Worm (Caenorhabditis elegans) whole organism, early embryonic: ENCODE results near the gene fask-1.
A peak's percentile ranks its signal among the peaks of the same experiment; 100 is the strongest.

ENCODE experiments used
- B0310.2 ChIP-seq: sonication (generic microtip); optimal IDR thresholded peaks from 2 replicates; lab custom pipeline; 2016; ENCODE audit warnings: mild to moderate bottlenecking, missing genetic modification characterization, missing compliant biosample characterization
- F13C5.2 ChIP-seq: sonication (generic microtip); optimal IDR thresholded peaks from 2 replicates; lab custom pipeline; 2017; ENCODE audit warnings: mild to moderate bottlenecking, missing genetic modification characterization, inconsistent platforms, missing compliant biosample characterization
- aly-1 ChIP-seq: sonication (generic microtip); optimal IDR thresholded peaks from 2 replicates; lab custom pipeline; 2016; ENCODE audit warnings: missing genetic modification characterization, missing compliant biosample characterization
- ama-1 ChIP-seq: fragments of 150-350 bp; optimal IDR thresholded peaks from 2 replicates; lab custom pipeline; 2014
- ceh-13 ChIP-seq: fragments of 200-800 bp; sonication (Bioruptor generic); optimal IDR thresholded peaks from 2 replicates; lab custom pipeline; 2018; ENCODE audit warnings: mild to moderate bottlenecking, missing genetic modification characterization, missing compliant biosample characterization
- ceh-36 ChIP-seq: sonication (generic microtip); optimal IDR thresholded peaks from 2 replicates; lab custom pipeline; 2016; ENCODE audit warnings: missing genetic modification characterization, inconsistent platforms, missing compliant biosample characterization
- ets-7 ChIP-seq: sonication (generic microtip); optimal IDR thresholded peaks from 2 replicates; lab custom pipeline; 2016; ENCODE audit warnings: missing genotype, missing genetic modification characterization, missing compliant biosample characterization
- flt-1 ChIP-seq: fragments of 200-800 bp; sonication (Bioruptor generic); IDR thresholded peaks from 2 replicates; pipeline ENCODE4 v1.3.6; 2022; ENCODE audit warnings: missing genetic modification characterization, missing compliant biosample characterization
- hmbx-1 ChIP-seq: sonication (generic microtip); optimal IDR thresholded peaks from 2 replicates; lab custom pipeline; 2016; ENCODE audit warnings: mild to moderate bottlenecking, missing genetic modification characterization, missing compliant biosample characterization
- hmg-4 ChIP-seq: fragments of 200-800 bp; sonication (Bioruptor generic); optimal IDR thresholded peaks from 2 replicates; lab custom pipeline; 2018; ENCODE audit warnings: mild to moderate bottlenecking, missing genetic modification characterization, missing compliant biosample characterization
- hnd-1 ChIP-seq: sonication (generic microtip); optimal IDR thresholded peaks from 2 replicates; lab custom pipeline; 2016; ENCODE audit warnings: missing genetic modification characterization, missing compliant biosample characterization
- pes-1 ChIP-seq: fragments of 200-800 bp; sonication (Bioruptor generic); IDR thresholded peaks from 2 replicates; pipeline ENCODE4 v1.3.6; 2022; ENCODE audit warnings: missing genetic modification reagents, missing genetic modification characterization, missing compliant biosample characterization
- scrt-1 ChIP-seq: fragments of 200-800 bp; sonication (Bioruptor generic); IDR thresholded peaks from 2 replicates; pipeline ENCODE4 v1.3.6; 2022; ENCODE audit warnings: missing genetic modification characterization, missing compliant biosample characterization
- sea-1 ChIP-seq: fragments of 200-800 bp; sonication (Bioruptor generic); conservative IDR thresholded peaks from 2 replicates; pipeline ENCODE4 v1.3.6; 2022; ENCODE audit warnings: missing genetic modification characterization, missing compliant biosample characterization
- tbx-11 ChIP-seq: fragments of 200-800 bp; sonication (Bioruptor generic); IDR thresholded peaks from 2 replicates; pipeline ENCODE4 v1.3.6; 2022; ENCODE audit warnings: missing genetic modification characterization, missing compliant biosample characterization
- tbx-37 ChIP-seq: fragments of 200-800 bp; sonication (Bioruptor generic); conservative IDR thresholded peaks from 2 replicates; pipeline ENCODE4 v1.3.6; 2022; ENCODE audit warnings: missing genetic modification reagents, missing genetic modification characterization, missing compliant biosample characterization
- tra-4 ChIP-seq: sonication (generic microtip); optimal IDR thresholded peaks from 2 replicates; lab custom pipeline; 2017; ENCODE audit warnings: missing genetic modification characterization, missing compliant biosample characterization

fask-1 gene

DNA sequence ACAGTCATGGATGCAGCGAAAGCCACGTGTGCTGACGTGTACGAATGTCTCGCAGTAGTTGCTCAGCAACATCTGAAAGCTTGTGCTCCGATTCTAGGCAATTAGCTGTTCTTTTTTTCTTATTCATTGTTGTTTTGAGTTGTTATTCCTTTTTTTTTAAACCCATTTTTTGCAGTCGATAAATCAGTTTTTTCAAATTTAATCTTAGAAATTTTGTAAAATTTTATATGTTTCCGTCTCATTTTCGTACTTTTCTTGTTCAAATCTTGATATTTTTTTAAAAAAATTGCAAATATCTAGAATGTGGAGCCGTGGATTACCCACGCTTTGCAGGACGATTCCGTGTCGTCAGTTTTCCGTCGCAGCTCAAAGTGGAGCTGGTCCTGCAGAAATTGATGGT lies at the start of gene fask-1:
TSS of gene fask-1 (plus strand) at position 301 of the 400 bp plus-strand sequence.
- no peak for TF ChIP-seq scrt-1
- TF ChIP-seq tra-4 (tag; lab: Kevin White, UChicago): no peak
- TF ChIP-seq ceh-36 (tag; lab: Kevin White, UChicago): no peak
- TF ChIP-seq flt-1 (GFP tag; lab: Robert Waterston, UW): no peak

DNA sequence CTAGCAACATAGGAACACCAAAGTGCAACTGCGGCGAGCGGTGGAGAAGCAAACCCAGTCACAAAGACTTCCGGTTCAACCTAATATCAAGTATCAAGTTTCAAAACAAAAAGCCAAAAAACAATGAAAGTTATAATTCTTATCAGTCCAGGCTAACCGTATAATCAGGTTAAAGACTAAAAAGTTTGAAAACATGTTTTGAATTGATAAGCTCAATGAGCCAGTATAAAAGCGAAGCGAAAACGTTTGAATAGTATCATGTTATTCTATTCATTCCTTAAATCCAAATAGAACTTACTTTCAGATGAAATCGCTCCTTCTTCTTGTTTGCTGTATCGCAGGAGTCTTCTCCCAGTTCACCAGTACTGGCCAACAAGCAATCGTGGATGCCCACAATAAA lies 49.4 kb upstream of the fask-1 start, which contains the start of gene scl-11:
TSS of gene scl-11 (plus strand) at position 301 of the 400 bp plus-strand sequence.
- TF ChIP-seq ets-7 (tag; lab: Kevin White, UChicago): no peak
- no peak for TF ChIP-seq hnd-1 (tag; lab: Kevin White, UChicago)
- TF ChIP-seq ceh-13 (GFP tag; lab: Kevin White, UChicago): no peak
- no peak for TF ChIP-seq aly-1 (tag; lab: Kevin White, UChicago)
- no peak for TF ChIP-seq B0310.2 (tag; lab: Kevin White, UChicago)
- no peak for TF ChIP-seq sea-1 (GFP tag; lab: Robert Waterston, UW)
- no peak for TF ChIP-seq F13C5.2
- TF ChIP-seq hmbx-1 (tag; lab: Kevin White, UChicago): no peak
- no peak for TF ChIP-seq ceh-36 (tag; lab: Kevin White, UChicago)
- no peak for TF ChIP-seq hmg-4 (GFP tag; lab: Kevin White, UChicago)
- no peak for TF ChIP-seq scrt-1
- no peak for TF ChIP-seq tbx-11 (GFP tag; lab: Robert Waterston, UW)
- no peak for TF ChIP-seq tra-4 (tag; lab: Kevin White, UChicago)
- no peak for TF ChIP-seq tbx-37 (GFP tag; lab: Robert Waterston, UW)
- TF ChIP-seq ama-1 (lab: Kevin White, UChicago): no peak
- no peak for TF ChIP-seq pes-1 (GFP tag; lab: Robert Waterston, UW)
- no peak for TF ChIP-seq flt-1 (GFP tag; lab: Robert Waterston, UW)

DNA sequence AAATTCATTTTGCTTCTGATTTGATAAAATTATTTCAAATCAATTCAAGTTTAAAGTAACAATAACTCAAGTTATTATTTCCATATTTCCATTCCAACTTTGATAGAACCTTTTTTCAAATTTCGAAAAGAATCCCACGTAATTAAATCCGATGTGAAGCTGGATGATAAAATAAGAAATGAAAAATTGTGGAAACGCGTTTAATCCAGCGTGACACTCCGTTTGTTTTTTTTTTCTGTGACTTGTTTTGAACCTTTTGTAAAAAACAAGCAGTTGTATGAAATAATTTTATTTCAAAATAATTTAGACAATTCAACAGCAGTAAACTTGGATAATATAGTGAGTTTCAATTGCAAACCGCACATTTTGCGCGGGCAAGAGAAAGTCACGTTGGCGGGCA lies 47.9 kb upstream of the fask-1 start, which contains the start of gene F49E11.7:
TSS of gene F49E11.7 (plus strand) at position 301 of the 400 bp plus-strand sequence.
- TF ChIP-seq ceh-36 (tag; lab: Kevin White, UChicago) (no peak), flt-1 (GFP tag; lab: Robert Waterston, UW) (no peak), hmbx-1 (tag; lab: Kevin White, UChicago) (no peak)

DNA sequence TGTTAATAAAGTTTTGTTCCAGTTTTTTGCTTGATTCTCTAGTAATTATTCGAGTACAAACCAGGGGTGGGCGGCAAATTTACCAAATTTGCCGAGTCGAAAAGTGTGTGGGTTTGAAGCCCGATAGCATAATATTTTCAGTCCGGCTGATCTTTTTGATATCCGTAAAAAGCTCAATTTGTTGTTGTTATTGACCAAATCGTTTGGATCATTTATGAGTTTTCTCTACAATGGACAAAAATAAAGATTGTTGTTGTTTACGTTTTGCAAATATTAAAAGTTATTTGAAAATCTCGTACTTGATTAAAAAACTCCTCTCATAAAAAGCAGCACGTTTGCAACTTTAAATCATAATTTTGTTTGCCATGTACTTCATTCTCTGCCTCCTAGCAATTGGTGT lies 44.5 kb upstream of the fask-1 start, which contains the start of gene scl-1:
TSS of gene scl-1 (plus strand) at position 301 of the 400 bp plus-strand sequence.
- TF ChIP-seq ets-7 (tag; lab: Kevin White, UChicago) (no peak), ceh-36 (tag; lab: Kevin White, UChicago) (no peak), ceh-13 (GFP tag; lab: Kevin White, UChicago) (no peak), hmg-4 (GFP tag; lab: Kevin White, UChicago) (no peak)

DNA sequence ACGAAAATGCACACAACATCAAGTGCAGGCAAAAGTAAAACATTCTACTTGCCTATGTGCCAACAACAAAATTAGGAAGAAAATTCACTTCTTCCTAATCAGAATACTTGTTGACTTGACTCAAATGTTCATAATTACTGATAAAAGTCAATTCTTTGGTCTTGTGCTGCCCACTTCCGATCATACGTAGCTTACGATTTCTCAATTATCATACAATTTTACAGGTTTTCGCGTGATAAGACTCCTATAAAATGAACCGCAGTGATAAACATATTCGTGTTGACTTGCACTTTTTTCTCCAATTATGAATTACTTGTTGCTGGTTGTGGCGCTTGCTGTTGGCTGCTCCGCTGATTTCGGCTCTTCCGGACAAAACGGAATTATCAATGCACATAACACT lies 43.1 kb upstream of the fask-1 start, which contains the start of gene scl-2:
TSS of gene scl-2 (plus strand) at position 293 of the 400 bp plus-strand sequence.
- TF ChIP-seq ceh-13 (GFP tag; lab: Kevin White, UChicago): no peak
- no peak for TF ChIP-seq ets-7 (tag; lab: Kevin White, UChicago)

DNA sequence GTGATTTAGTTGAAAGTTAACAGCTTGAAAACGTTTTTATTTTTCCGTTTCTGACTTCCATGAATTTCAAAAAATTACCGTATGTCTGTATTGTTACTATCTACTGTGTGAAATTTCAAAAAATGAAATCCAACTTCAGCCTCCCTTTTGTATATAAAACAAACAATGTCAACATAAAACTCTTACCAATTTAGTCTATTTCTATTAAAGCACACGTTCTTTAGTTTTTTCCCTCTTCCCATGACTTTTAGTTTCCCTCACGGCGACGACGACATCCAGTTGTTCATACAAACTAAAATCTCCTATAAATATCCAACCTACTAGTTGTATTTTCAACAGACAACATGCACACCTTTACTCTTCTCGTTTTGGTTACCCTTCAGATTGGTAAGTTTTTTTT lies 41.2 kb upstream of the fask-1 start, which contains the start of gene scl-3:
TSS of gene scl-3 (plus strand) at position 301 of the 400 bp plus-strand sequence.
- TF ChIP-seq tra-4 (tag; lab: Kevin White, UChicago): no peak
- TF ChIP-seq flt-1 (GFP tag; lab: Robert Waterston, UW): no peak
- no peak for TF ChIP-seq aly-1 (tag; lab: Kevin White, UChicago)
- TF ChIP-seq ets-7 (tag; lab: Kevin White, UChicago): no peak
- no peak for TF ChIP-seq ama-1 (lab: Kevin White, UChicago)
- no peak for TF ChIP-seq hmg-4 (GFP tag; lab: Kevin White, UChicago)
- TF ChIP-seq tbx-37 (GFP tag; lab: Robert Waterston, UW): no peak
- no peak for TF ChIP-seq ceh-13 (GFP tag; lab: Kevin White, UChicago)
- no peak for TF ChIP-seq scrt-1

DNA sequence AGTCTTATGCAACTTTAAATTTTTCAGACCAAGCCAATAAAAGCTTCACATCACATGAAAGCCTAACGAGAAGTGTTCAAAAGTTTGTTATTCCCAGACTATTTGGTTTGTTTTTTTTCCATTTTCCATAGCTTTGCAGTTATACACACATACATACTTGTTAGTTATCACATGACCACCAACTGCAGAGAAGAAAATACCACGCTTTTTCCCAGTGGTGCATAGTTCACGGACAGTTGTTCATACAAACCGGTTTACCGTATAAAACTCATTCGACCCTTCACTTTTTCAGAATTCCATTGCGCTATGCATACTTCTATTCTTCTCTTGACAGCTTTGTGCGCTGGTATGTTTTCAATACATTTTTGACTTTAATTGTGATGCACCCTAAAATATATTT lies 36.8 kb upstream of the fask-1 start, which contains the start of gene scl-5:
TSS of gene scl-5 (plus strand) at position 301 of the 400 bp plus-strand sequence.
- TF ChIP-seq flt-1 (GFP tag; lab: Robert Waterston, UW): no peak
- no peak for TF ChIP-seq ama-1 (lab: Kevin White, UChicago)
- no peak for TF ChIP-seq B0310.2 (tag; lab: Kevin White, UChicago)
- no peak for TF ChIP-seq pes-1 (GFP tag; lab: Robert Waterston, UW)
- no peak for TF ChIP-seq scrt-1
- TF ChIP-seq hmbx-1 (tag; lab: Kevin White, UChicago): no peak
- TF ChIP-seq hmg-4 (GFP tag; lab: Kevin White, UChicago): no peak
- TF ChIP-seq F13C5.2: no peak
- TF ChIP-seq hnd-1 (tag; lab: Kevin White, UChicago): no peak
- no peak for TF ChIP-seq tbx-11 (GFP tag; lab: Robert Waterston, UW)
- TF ChIP-seq sea-1 (GFP tag; lab: Robert Waterston, UW): no peak
- no peak for TF ChIP-seq aly-1 (tag; lab: Kevin White, UChicago)
- TF ChIP-seq tra-4 (tag; lab: Kevin White, UChicago): no peak
- no peak for TF ChIP-seq ceh-13 (GFP tag; lab: Kevin White, UChicago)
- no peak for TF ChIP-seq ceh-36 (tag; lab: Kevin White, UChicago)
- no peak for TF ChIP-seq tbx-37 (GFP tag; lab: Robert Waterston, UW)
- no peak for TF ChIP-seq ets-7 (tag; lab: Kevin White, UChicago)

DNA sequence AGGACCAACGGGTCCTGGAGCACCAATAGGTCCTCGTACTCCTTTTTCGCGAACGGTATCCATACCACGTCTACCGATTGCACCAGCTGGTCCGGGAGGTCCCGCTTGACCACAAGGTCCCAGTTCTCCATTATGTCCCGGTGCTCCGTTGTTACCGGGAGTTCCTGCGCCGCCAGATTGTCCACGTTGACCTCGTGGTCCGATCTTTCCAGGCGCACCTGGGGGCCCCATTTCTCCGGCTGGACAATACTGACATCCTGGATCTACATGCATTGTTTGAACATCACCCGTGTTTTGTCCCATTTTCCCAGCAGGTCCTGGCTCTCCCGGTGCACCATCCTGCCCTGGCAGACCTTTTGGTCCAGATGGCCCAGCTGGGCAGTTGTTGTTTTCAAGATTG lies 34.5 kb upstream of the fask-1 start:
- TF ChIP-seq pes-1 (GFP tag; lab: Robert Waterston, UW) (no peak), sea-1 (GFP tag; lab: Robert Waterston, UW) (0 out of 2 replicates have a peak, but pooled peaks have one; percentile 37)
